Worm (Caenorhabditis elegans) whole organism, L1 larva: ENCODE results near the gene H06H21.8.

Experiments used
- aly-2 ChIP-seq: fragments of 150-350 bp; optimal IDR thresholded peaks from 2 replicates; lab custom pipeline; 2014; ENCODE audit warnings: missing biosample characterization, missing genetic modification characterization
- ces-1 ChIP-seq: fragments of 150-350 bp; optimal IDR thresholded peaks from 2 replicates; lab custom pipeline; 2014; ENCODE audit warnings: missing biosample characterization, missing genetic modification reagents, missing genetic modification characterization
- jun-1 ChIP-seq: fragments of 150-350 bp; optimal IDR thresholded peaks from 2 replicates; lab custom pipeline; 2014; ENCODE audit warnings: missing biosample characterization, missing genetic modification reagents, missing genetic modification characterization
- nhr-11 ChIP-seq: fragments of 150-350 bp; optimal IDR thresholded peaks from 2 replicates; lab custom pipeline; 2014; ENCODE audit warnings: missing biosample characterization, missing genetic modification characterization
- pag-3 ChIP-seq: sonication (generic microtip); optimal IDR thresholded peaks from 2 replicates; lab custom pipeline; 2017; ENCODE audit warnings: missing genetic modification characterization, mild to moderate bottlenecking, missing compliant biosample characterization, antibody characterized with exemption, borderline replicate concordance; ENCODE audit not compliant: insufficient read depth
- pax-3 ChIP-seq: fragments of 200-800 bp; sonication (Bioruptor generic); optimal IDR thresholded peaks from 2 replicates; lab custom pipeline; 2018; ENCODE audit warnings: mild to moderate bottlenecking, missing genetic modification characterization, moderate library complexity, missing compliant biosample characterization
- pqm-1 ChIP-seq: sonication (generic microtip); optimal IDR thresholded peaks from 3 replicates; lab custom pipeline; 2017; ENCODE audit warnings: missing biosample characterization, missing genetic modification characterization
- sox-4 ChIP-seq: sonication (generic microtip); optimal IDR thresholded peaks from 2 replicates; lab custom pipeline; 2016; ENCODE audit warnings: missing genetic modification characterization, missing compliant biosample characterization
- zip-4 ChIP-seq: fragments of 200-800 bp; sonication (Bioruptor generic); optimal IDR thresholded peaks from 2 replicates; lab custom pipeline; 2018; ENCODE audit warnings: mild to moderate bottlenecking, missing genetic modification characterization, moderate library complexity, missing compliant biosample characterization

DNA sequence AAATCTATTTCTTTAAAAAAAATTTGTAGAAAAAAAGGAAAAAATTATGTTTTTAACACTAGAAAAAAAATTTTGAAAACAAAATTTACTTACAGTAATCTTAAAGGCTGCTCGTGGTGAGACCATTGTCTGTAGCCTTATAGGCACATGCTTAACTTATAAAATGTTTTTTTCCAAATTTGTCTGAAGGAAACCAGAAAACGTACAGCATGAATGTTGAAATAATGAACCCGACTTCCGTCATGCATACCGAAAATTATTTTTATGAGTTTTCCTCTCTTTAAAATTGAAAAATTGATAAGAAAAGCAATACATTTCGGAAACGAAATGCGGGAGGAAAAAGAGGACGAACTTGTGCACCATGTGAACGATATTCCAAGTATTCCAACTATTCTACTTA, 49.1 kb downstream of the H06H21.8 start, which contains the start of gene R11E3.2:
- TF ChIP-seq ces-1, result no peak
- TF ChIP-seq jun-1 (tag; lab: Kevin White, UChicago), result no peak
- no peak for TF ChIP-seq pax-3
- no peak for TF ChIP-seq zip-4
- no peak for TF ChIP-seq aly-2
- TF ChIP-seq pag-3, result no peak
- no peak for TF ChIP-seq sox-4 (tag; lab: Kevin White, UChicago)
- no peak for TF ChIP-seq nhr-11 (tag; lab: Kevin White, UChicago)
- TF ChIP-seq pqm-1 (tag; lab: Kevin White, UChicago), result no peak
